Fruit fly (Drosophila melanogaster) S2 (cell line): ENCODE results near the gene CG42369.

Experiments
- CG8478 ChIP-seq: fragments of >200 bp; optimal IDR thresholded peaks from 2 replicates; lab custom pipeline; 2018
- CTCF ChIP-seq, 2 experiments: fragments of >200 bp; optimal IDR thresholded peaks; 2 replicates each; lab custom pipeline; 2018

DNA sequence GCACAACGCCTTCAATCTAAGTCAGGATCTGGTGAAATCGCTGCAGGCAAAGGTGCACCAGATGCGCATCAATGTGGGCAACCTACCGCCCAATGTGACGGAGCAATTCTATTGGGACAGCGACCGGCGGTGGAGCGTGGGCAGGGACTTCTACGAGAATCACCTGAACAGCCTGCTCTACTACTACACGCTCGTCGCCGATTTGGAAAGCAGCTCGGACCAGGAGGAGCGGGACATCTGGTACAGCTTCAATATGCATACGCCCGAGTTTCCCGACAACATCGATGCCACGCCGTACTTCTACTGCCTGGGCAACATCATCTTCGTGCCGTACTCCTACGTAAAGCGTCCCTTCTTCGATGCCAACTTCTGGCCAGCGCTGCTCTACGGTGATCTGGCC is 27.8 kb downstream of the CG42369 start:
- TF ChIP-seq CG8478 (lab: Kevin White, UChicago): no peak
- no peak for TF ChIP-seq CTCF (optimal IDR thresholded peaks at IDR 0.05; lab: Kevin White, UChicago)
